Worm (Caenorhabditis elegans): ENCODE measurements around the gene R10D12.1.

ce11 chrV:13904446-13904845 lies 30.0 kb downstream of the R10D12.1 start, which contains the start of gene stdh-3:
- TF ChIP-seq ceh-13 (GFP tag; optimal IDR thresholded peaks at IDR 0.05) (no peak), ama-1 (optimal IDR thresholded peaks at IDR 0.05) (no peak), hmg-4 (GFP tag; optimal IDR thresholded peaks at IDR 0.05) (no peak), tbx-11 (GFP tag; IDR thresholded peaks at IDR 0.05) (no peak), flt-1 (GFP tag; IDR thresholded peaks at IDR 0.05) (no peak), scrt-1 (GFP tag; IDR thresholded peaks at IDR 0.05) (no peak), sea-1 (GFP tag; conservative IDR thresholded peaks at IDR 0.05) (no peak), hmbx-1 (tag; optimal IDR thresholded peaks at IDR 0.05) (no peak), tbx-37 (GFP tag; conservative IDR thresholded peaks at IDR 0.05) (no peak), ceh-36 (tag; optimal IDR thresholded peaks at IDR 0.05) (no peak)

All from whole organism, early embryonic.